Fruit fly (Drosophila melanogaster) whole organism, pupa: ENCODE results near the gene CG7692.

Source experiments
- CG15710 ChIP-seq: fragments of 200-800 bp; sonication (Bioruptor generic); optimal IDR thresholded peaks from 2 replicates; lab custom pipeline; 2018; ENCODE audit warnings: missing biosample characterization, mild to moderate bottlenecking, missing genetic modification characterization, moderate library complexity
- Pif1B ChIP-seq: fragments of 200-800 bp; sonication (Bioruptor generic); optimal IDR thresholded peaks from 3 replicates; lab custom pipeline; 2016; ENCODE audit warnings: missing biosample characterization, missing genetic modification characterization

DNA sequence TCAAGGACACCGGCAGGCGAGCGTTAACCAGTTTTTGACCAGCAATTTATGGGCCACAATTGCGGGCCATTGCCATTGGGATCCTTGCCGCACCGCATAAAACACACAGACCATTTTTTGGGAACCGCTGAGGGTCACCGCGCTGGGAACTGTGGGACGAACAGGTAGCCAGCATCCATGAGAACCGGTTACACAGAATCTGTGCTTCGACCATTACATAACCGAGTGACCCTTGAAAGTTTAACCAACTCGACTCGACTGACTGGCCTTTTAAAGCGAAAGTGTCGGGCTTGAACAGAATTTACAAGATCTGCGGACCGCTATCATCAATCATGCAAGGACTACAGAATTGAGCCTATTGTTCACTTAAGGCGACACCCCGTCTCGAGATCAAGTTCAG, 40.8 kb downstream of the CG7692 start:
- TF ChIP-seq CG15710 (tag; lab: Kevin White, UChicago) (no peak), Pif1B (GFP tag; lab: Kevin White, UChicago) (no peak)
